Worm (Caenorhabditis elegans): ENCODE measurements around the gene spp-1.

- TF ChIP-seq egl-27 (tag; optimal IDR thresholded peaks at IDR 0.05) (no peak), mdl-1 (tag; optimal IDR thresholded peaks at IDR 0.05) (no peak), elt-1 (tag; optimal IDR thresholded peaks at IDR 0.05) (no peak), ama-1 (optimal IDR thresholded peaks at IDR 0.05) (no peak), ZK546.5 (tag; optimal IDR thresholded peaks at IDR 0.05) (no peak), sma-9 (GFP tag; optimal IDR thresholded peaks at IDR 0.05) (no peak), sma-9 (tag; optimal IDR thresholded peaks at IDR 0.05) (no peak), Y55F3AM.14 (GFP tag; optimal IDR thresholded peaks at IDR 0.05) (no peak), unc-62 (GFP tag; optimal IDR thresholded peaks at IDR 0.05) (no peak), lin-13 (GFP tag; optimal IDR thresholded peaks at IDR 0.05) (no peak)
Observed at ce11 chrIII:10318062-10318609, 37.3 kb downstream of the spp-1 start, which contains the start of the genes unc-50 and ostf-4.

All from whole organism, L2 larva.